Fruit fly (Drosophila melanogaster): Measurements from ENCODE around the gene CG2162.

The CG2162 gene

dm6 chr3L:3036951-3037586 is 2.1 kb downstream of the CG2162 start (continued):
- TF ChIP-seq rib (GFP tag; IDR thresholded peaks at IDR 0.05), result 0 out of 2 replicates have a peak, but pooled peaks have one; percentile 10
- peak; percentile 7 for TF ChIP-seq Oli (tag; optimal IDR thresholded peaks at IDR 0.05)
- no peak for TF ChIP-seq lov (optimal IDR thresholded peaks at IDR 0.05)
- TF ChIP-seq lov (GFP tag; IDR thresholded peaks at IDR 0.05), result no peak
- TF ChIP-seq ftz-f1 (GFP tag; optimal IDR thresholded peaks at IDR 0.05), result peak; percentile 76
- peak; percentile 8 for TF ChIP-seq pros (GFP tag; optimal IDR thresholded peaks at IDR 0.05)
- no peak for TF ChIP-seq peb (GFP tag; IDR thresholded peaks at IDR 0.05)
- TF ChIP-seq CG11695 (GFP tag; IDR thresholded peaks at IDR 0.05), result 0 out of 3 replicates have a peak, but pooled peaks have one; percentile 34
- no peak for TF ChIP-seq Atf3 (GFP tag; optimal IDR thresholded peaks at IDR 0.05)
- TF ChIP-seq Pdp1 (GFP tag; optimal IDR thresholded peaks at IDR 0.05), result peak in 1 of 2 experiments; percentile 90
- no peak for TF ChIP-seq CG10462 (GFP tag; optimal IDR thresholded peaks at IDR 0.05)
- TF ChIP-seq Med (GFP tag), result peak; percentile 41
- peak; percentile 3 for TF ChIP-seq grau (tag; optimal IDR thresholded peaks at IDR 0.05)
- TF ChIP-seq CG11504 (tag; optimal IDR thresholded peaks at IDR 0.05), result peak; percentile 2
- peak; percentile 29; the same call in 1 of the 2 replicates for TF ChIP-seq CG14441 (GFP tag; IDR thresholded peaks at IDR 0.05)
- TF ChIP-seq kni (GFP tag; optimal IDR thresholded peaks at IDR 0.05), result peak; percentile 45
- peak; percentile 51 for TF ChIP-seq sd (tag; optimal IDR thresholded peaks at IDR 0.05)
- TF ChIP-seq Adf1 (GFP tag; IDR thresholded peaks at IDR 0.05), result peak; percentile 24; the same call in 1 of the 2 replicates

dm6 chr3L:3037822-3038563 is 3.0 kb downstream of the CG2162 start:
- TF ChIP-seq Adf1 (GFP tag; IDR thresholded peaks at IDR 0.05) (peak; percentile 90), zfh1 (GFP tag; IDR thresholded peaks at IDR 0.05) (peak; percentile 67; the same call in 2 of the 3 replicates), dmrt99B (tag; optimal IDR thresholded peaks at IDR 0.05) (peak; percentile 2), otp (GFP tag; IDR thresholded peaks at IDR 0.05) (peak; percentile 48; the same call in 1 of the 3 replicates), E2f1 (GFP tag; IDR thresholded peaks at IDR 0.05) (no peak; the same call in 1 of the 2 replicates), CG31224 (GFP tag; IDR thresholded peaks at IDR 0.05) (peak; percentile 93), CG15479 (GFP tag; optimal IDR thresholded peaks at IDR 0.05) (peak; percentile 99), CG10959 (GFP tag; IDR thresholded peaks at IDR 0.05) (peak; percentile 18; the same call in 1 of the 2 replicates), tin (GFP tag; optimal IDR thresholded peaks at IDR 0.05) (no peak), Rfx (GFP tag; IDR thresholded peaks at IDR 0.05) (peak; percentile 32; the same call in 1 of the 2 replicates), ab (GFP tag; optimal IDR thresholded peaks at IDR 0.05) (no peak), HLHmδ (GFP tag; optimal IDR thresholded peaks at IDR 0.05) (peak; percentile 51), CG1024 (GFP tag; IDR thresholded peaks at IDR 0.05) (0 out of 2 replicates have a peak, but pooled peaks have one; percentile 16), CG12219 (GFP tag; optimal IDR thresholded peaks at IDR 0.05) (peak; percentile 12), CG17385 (GFP tag; optimal IDR thresholded peaks at IDR 0.05) (peak; percentile 4), CG10979 (tag; optimal IDR thresholded peaks at IDR 0.05) (peak; percentile 16), CG13424 (tag; optimal IDR thresholded peaks at IDR 0.05) (no peak), CG18599 (GFP tag; optimal IDR thresholded peaks at IDR 0.05) (peak; percentile 12), zen (tag; optimal IDR thresholded peaks at IDR 0.05) (peak; percentile 52), CG10274 (GFP tag; optimal IDR thresholded peaks at IDR 0.05) (no peak), B-H2 (GFP tag; optimal IDR thresholded peaks at IDR 0.05) (no peak), Side (GFP tag; optimal IDR thresholded peaks at IDR 0.05) (no peak), CG10267 (tag; optimal IDR thresholded peaks at IDR 0.05) (peak; percentile 0), odd (GFP tag; optimal IDR thresholded peaks at IDR 0.05) (peak; percentile 49), ase (GFP tag; IDR thresholded peaks at IDR 0.05) (no peak), slp2 (GFP tag; optimal IDR thresholded peaks at IDR 0.05) (no peak), CG12299 (tag; optimal IDR thresholded peaks at IDR 0.05) (no peak), sens-2 (GFP tag; IDR thresholded peaks at IDR 0.05) (0 out of 2 replicates have a peak, but pooled peaks have one; percentile 14), so (GFP tag; IDR thresholded peaks at IDR 0.05) (peak; percentile 60; the same call in 1 of the 3 replicates), CG9876 (GFP tag; optimal IDR thresholded peaks at IDR 0.05) (no peak)
